Fruit fly (Drosophila melanogaster): ENCODE measurements around the gene Hex-t1.

DNA sequence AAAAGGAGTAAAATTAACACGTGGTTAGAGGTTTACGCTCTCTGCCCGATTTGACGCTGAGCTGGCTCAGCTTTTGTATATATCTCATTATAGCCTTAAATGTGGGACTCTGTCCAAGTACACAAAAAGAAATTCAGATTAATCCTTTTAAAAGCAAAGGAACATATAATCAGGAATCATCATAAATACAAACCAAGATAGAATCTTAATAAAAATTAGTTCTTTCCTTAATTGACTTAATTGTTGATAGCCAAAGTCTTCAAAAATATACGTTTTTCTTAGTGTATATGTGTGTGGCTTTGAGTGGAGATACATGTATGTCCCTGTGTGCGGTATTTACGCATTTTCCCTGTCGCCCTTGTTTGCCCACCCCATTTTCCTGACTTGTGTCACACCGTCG lies 45.4 kb downstream of the Hex-t1 start:
- TF ChIP-seq Dif (GFP tag; optimal IDR thresholded peaks at IDR 0.05; ENCODE audit: partially characterized antibody) (no peak), woc (GFP tag; optimal IDR thresholded peaks at IDR 0.05) (no peak), GATAd (GFP tag; optimal IDR thresholded peaks at IDR 0.05) (no peak), sv (GFP tag; optimal IDR thresholded peaks at IDR 0.05) (no peak)

Measured in whole organism, wandering third instar larva.